Worm (Caenorhabditis elegans): ENCODE measurements around the gene pqn-84.

DNA sequence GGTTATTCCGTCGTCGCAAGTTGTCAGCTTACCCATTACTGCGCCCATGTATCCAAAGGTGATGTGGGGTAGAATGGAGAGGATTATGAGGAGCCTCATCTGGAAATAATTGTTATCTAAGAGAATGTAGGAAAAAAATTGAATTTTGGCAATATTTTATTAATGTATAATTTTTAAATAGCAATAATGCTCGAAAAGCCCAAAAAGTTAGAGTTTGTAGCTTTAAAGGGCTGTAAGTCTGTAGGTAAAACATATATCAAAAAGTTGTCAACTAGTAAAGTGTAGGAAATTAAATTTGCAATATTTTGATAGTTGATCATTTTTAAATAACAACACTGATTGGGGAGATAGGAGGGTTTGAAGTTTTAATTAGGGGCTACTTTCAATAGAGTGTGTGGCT, 8.7 kb downstream of the pqn-84 start, which contains the start of gene Y41C4A.8:
- TF ChIP-seq nfya-1 (tag; optimal IDR thresholded peaks at IDR 0.05) (no peak), zip-5 (tag; optimal IDR thresholded peaks at IDR 0.05) (no peak), pha-4 (tag; optimal IDR thresholded peaks at IDR 0.05) (no peak), ceh-45 (GFP tag; IDR thresholded peaks at IDR 0.05) (no peak), pag-3 (tag; optimal IDR thresholded peaks at IDR 0.05; ENCODE audit: borderline replicate concordance) (no peak), nhr-232 (tag; optimal IDR thresholded peaks at IDR 0.05) (no peak), ceh-14 (tag; optimal IDR thresholded peaks at IDR 0.05) (no peak), ceh-48 (tag; optimal IDR thresholded peaks at IDR 0.05) (no peak), ceh-6 (GFP tag; optimal IDR thresholded peaks at IDR 0.05) (no peak), lin-11 (tag; optimal IDR thresholded peaks at IDR 0.05) (no peak), ets-4 (tag; optimal IDR thresholded peaks at IDR 0.05) (no peak), pqm-1 (tag; optimal IDR thresholded peaks at IDR 0.05) (no peak), hlh-8 (tag; optimal IDR thresholded peaks at IDR 0.05) (no peak), rnt-1 (tag; optimal IDR thresholded peaks at IDR 0.05) (no peak)

All from whole organism, late embryonic.